Worm (Caenorhabditis elegans) whole organism, midembryonic: ENCODE results near the gene C52E2.4.

Experiments
- cog-1 ChIP-seq: sonication (generic microtip); optimal IDR thresholded peaks from 2 replicates; lab custom pipeline; 2016; ENCODE audit warnings: missing genetic modification characterization, missing compliant biosample characterization
- med-1 ChIP-seq: sonication (generic microtip); optimal IDR thresholded peaks from 2 replicates; lab custom pipeline; 2017; ENCODE audit warnings: missing genetic modification characterization, mild to moderate bottlenecking, missing compliant biosample characterization, antibody characterized with exemption, missing genetic modification reagents; ENCODE audit not compliant: insufficient read depth
- ref-1 ChIP-seq: fragments of 200-800 bp; sonication (Bioruptor generic); conservative IDR thresholded peaks from 2 replicates; pipeline ENCODE4 v1.3.6; 2022; ENCODE audit warnings: missing genetic modification reagents, missing genetic modification characterization, missing compliant biosample characterization
- tab-1 ChIP-seq: fragments of 200-800 bp; sonication (Bioruptor generic); IDR thresholded peaks from 2 replicates; pipeline ENCODE4 v1.3.6; 2022; ENCODE audit warnings: missing genetic modification characterization, missing compliant biosample characterization
- ztf-23 ChIP-seq: fragments of 200-800 bp; sonication (Bioruptor generic); IDR thresholded peaks from 2 replicates; pipeline ENCODE4 v1.3.6; 2022; ENCODE audit warnings: missing genetic modification reagents, missing genetic modification characterization, missing compliant biosample characterization
- ztf-29 ChIP-seq: fragments of 200-800 bp; sonication (Bioruptor generic); IDR thresholded peaks from 2 replicates; pipeline ENCODE4 v1.3.6; 2022; ENCODE audit warnings: missing genetic modification reagents, missing genetic modification characterization, missing compliant biosample characterization

ce11 chrII:1816053-1816452, 26.9 kb upstream of the C52E2.4 start:
- no peak for TF ChIP-seq tab-1 (GFP tag; lab: Robert Waterston, UW)
- no peak for TF ChIP-seq med-1 (GFP tag; lab: Kevin White, UChicago)
- TF ChIP-seq ztf-29: no peak
- TF ChIP-seq ref-1: no peak
- no peak for TF ChIP-seq cog-1 (tag; lab: Kevin White, UChicago)
- TF ChIP-seq ztf-23 (GFP tag; lab: Robert Waterston, UW): no peak
